Fruit fly (Drosophila melanogaster) whole organism, embryonic: ENCODE results near the gene CG8892.

Source experiments
- Antp ChIP-seq: fragments of 200-800 bp; sonication (Bioruptor generic); optimal IDR thresholded peaks from 3 replicates; lab custom pipeline; 2016; ENCODE audit warnings: missing biosample characterization, missing genetic modification characterization
- Asciz ChIP-seq: fragments of 200-800 bp; sonication (Bioruptor generic); optimal IDR thresholded peaks from 2 replicates; lab custom pipeline; 2017; ENCODE audit warnings: missing biosample characterization, mild to moderate bottlenecking, missing genetic modification characterization, missing genetic modification reagents
- B-H2 ChIP-seq: fragments of 200-800 bp; sonication (Bioruptor generic); optimal IDR thresholded peaks from 2 replicates; lab custom pipeline; 2018; ENCODE audit warnings: missing biosample characterization, mild to moderate bottlenecking, missing genetic modification characterization
- Bgb ChIP-seq: fragments of 200-800 bp; sonication (Bioruptor generic); IDR thresholded peaks from 2 replicates; pipeline ENCODE4 v1.3.6; 2022; ENCODE audit warnings: missing biosample characterization, missing genetic modification characterization; ENCODE audit not compliant: partially characterized antibody
- CG10147 ChIP-seq: fragments of 200-800 bp; sonication (Bioruptor generic); optimal IDR thresholded peaks from 2 replicates; lab custom pipeline; 2019; ENCODE audit warnings: missing biosample characterization, mild to moderate bottlenecking, missing genetic modification characterization, moderate library complexity
- CG11085 ChIP-seq: fragments of 200-800 bp; sonication (Bioruptor generic); IDR thresholded peaks from 2 replicates; pipeline ENCODE4 v1.3.6; 2022; ENCODE audit warnings: missing biosample characterization, missing genetic modification characterization
- CG11093 ChIP-seq: fragments of 200-800 bp; sonication (Bioruptor generic); IDR thresholded peaks from 3 replicates; pipeline ENCODE4 v1.3.6; 2022; ENCODE audit warnings: missing biosample characterization, missing genetic modification characterization
- CG12104 ChIP-seq: fragments of 200-800 bp; sonication (Bioruptor generic); optimal IDR thresholded peaks from 3 replicates; lab custom pipeline; 2016; ENCODE audit warnings: missing biosample characterization, missing genetic modification characterization
- CG13894 ChIP-seq: fragments of 200-800 bp; sonication (Bioruptor generic); optimal IDR thresholded peaks from 3 replicates; lab custom pipeline; 2018; ENCODE audit warnings: missing biosample characterization, mild to moderate bottlenecking, missing genetic modification characterization, moderate library complexity
- CG14965 ChIP-seq: fragments of 200-800 bp; sonication (Bioruptor generic); optimal IDR thresholded peaks from 2 replicates; lab custom pipeline; 2016; ENCODE audit warnings: missing biosample characterization, missing genetic modification characterization, borderline replicate concordance
- CG15514 ChIP-seq: fragments of 200-800 bp; sonication (Bioruptor generic); optimal IDR thresholded peaks from 3 replicates; lab custom pipeline; 2017; ENCODE audit warnings: missing biosample characterization, missing genetic modification characterization, mild to moderate bottlenecking, moderate library complexity, missing genetic modification reagents
- CG1603 ChIP-seq: fragments of 200-800 bp; sonication (Bioruptor generic); optimal IDR thresholded peaks from 2 replicates; lab custom pipeline; 2019; ENCODE audit warnings: missing biosample characterization, mild to moderate bottlenecking, missing genetic modification characterization, moderate library complexity
- CG17385 ChIP-seq: fragments of 200-800 bp; sonication (Bioruptor generic); optimal IDR thresholded peaks from 3 replicates; lab custom pipeline; 2018; ENCODE audit warnings: missing biosample characterization, mild to moderate bottlenecking, missing genetic modification characterization
- CG1832 ChIP-seq: fragments of 200-800 bp; sonication (Bioruptor generic); optimal IDR thresholded peaks from 2 replicates; lab custom pipeline; 2017; ENCODE audit warnings: missing biosample characterization, mild to moderate bottlenecking, missing genetic modification characterization, inconsistent platforms
- CG18619 ChIP-seq: fragments of 200-800 bp; sonication (Bioruptor generic); optimal IDR thresholded peaks from 3 replicates; lab custom pipeline; 2017; ENCODE audit warnings: missing biosample characterization, mild to moderate bottlenecking, missing genetic modification characterization
- CG3163 ChIP-seq: fragments of 200-800 bp; sonication (Bioruptor generic); optimal IDR thresholded peaks from 3 replicates; lab custom pipeline; 2016; ENCODE audit warnings: missing biosample characterization, missing genetic modification characterization
- CG3726 ChIP-seq: fragments of 200-800 bp; sonication (Bioruptor generic); IDR thresholded peaks from 3 replicates; pipeline ENCODE4, ENCODE4 v1.3.6; 2022; ENCODE audit warnings: missing biosample characterization, missing genetic modification characterization
- CG4360 ChIP-seq: fragments of 200-800 bp; sonication (Bioruptor generic); IDR thresholded peaks from 2 replicates; pipeline ENCODE4 v1.3.6; 2022; ENCODE audit warnings: missing biosample characterization, missing genetic modification characterization
- CG7987 ChIP-seq: fragments of 200-800 bp; sonication (Bioruptor generic); optimal IDR thresholded peaks from 2 replicates; lab custom pipeline; 2018; ENCODE audit warnings: missing biosample characterization, mild to moderate bottlenecking, missing genetic modification characterization, moderate library complexity
- CG9817 ChIP-seq: fragments of 200-800 bp; sonication (Bioruptor generic); optimal IDR thresholded peaks from 2 replicates; lab custom pipeline; 2018; ENCODE audit warnings: missing biosample characterization, mild to moderate bottlenecking, missing genetic modification characterization, moderate library complexity
- D19B ChIP-seq: fragments of 200-800 bp; sonication (Bioruptor generic); optimal IDR thresholded peaks from 2 replicates; lab custom pipeline; 2017; ENCODE audit warnings: missing biosample characterization, mild to moderate bottlenecking, missing genetic modification characterization
- Dbx ChIP-seq: fragments of 200-800 bp; sonication (Bioruptor generic); IDR thresholded peaks from 3 replicates; pipeline ENCODE4 v1.3.6; 2022; ENCODE audit warnings: missing biosample characterization, missing genetic modification characterization
- Doc2 ChIP-seq: fragments of 200-800 bp; sonication (Bioruptor generic); IDR thresholded peaks from 2 replicates; pipeline ENCODE4 v1.3.6; 2022; ENCODE audit warnings: missing biosample characterization, missing genetic modification characterization
- HLH4C ChIP-seq: fragments of 200-800 bp; sonication (Bioruptor generic); IDR thresholded peaks from 3 replicates; pipeline ENCODE4 v1.3.6; 2022; ENCODE audit warnings: missing biosample characterization, missing genetic modification characterization; ENCODE audit not compliant: partially characterized antibody
- Neu2 ChIP-seq: fragments of 200-800 bp; sonication (Bioruptor generic); optimal IDR thresholded peaks from 3 replicates; lab custom pipeline; 2016; ENCODE audit warnings: missing biosample characterization, missing genetic modification characterization, borderline replicate concordance
- Poxn ChIP-seq: fragments of 200-800 bp; sonication (Bioruptor generic); IDR thresholded peaks from 2 replicates; pipeline ENCODE4 v1.3.6; 2022; ENCODE audit warnings: missing biosample characterization, missing genetic modification characterization
- Sox100B ChIP-seq: fragments of 200-800 bp; sonication (Bioruptor generic); optimal IDR thresholded peaks from 3 replicates; lab custom pipeline; 2018; ENCODE audit warnings: missing biosample characterization, mild to moderate bottlenecking, missing genetic modification characterization
- Ssrp ChIP-seq: fragments of 200-800 bp; sonication (Bioruptor generic); optimal IDR thresholded peaks from 2 replicates; lab custom pipeline; 2018; ENCODE audit warnings: missing biosample characterization, mild to moderate bottlenecking, missing genetic modification characterization, moderate library complexity
- al ChIP-seq: fragments of 200-800 bp; sonication (Bioruptor generic); IDR thresholded peaks from 2 replicates; pipeline ENCODE4 v1.3.6; 2022; ENCODE audit warnings: missing biosample characterization, missing genetic modification characterization
- amos ChIP-seq: fragments of 200-800 bp; sonication (Bioruptor generic); IDR thresholded peaks from 2 replicates; pipeline ENCODE4 v1.3.6; 2022; ENCODE audit warnings: missing biosample characterization, missing genetic modification characterization; ENCODE audit not compliant: partially characterized antibody
- bab2 ChIP-seq: fragments of 200-800 bp; sonication (Bioruptor generic); optimal IDR thresholded peaks from 2 replicates; lab custom pipeline; 2016; ENCODE audit warnings: missing biosample characterization, missing genetic modification characterization
- croc ChIP-seq: fragments of 200-800 bp; sonication (Bioruptor generic); conservative IDR thresholded peaks from 3 replicates; pipeline ENCODE4 v1.3.6; 2022; ENCODE audit warnings: missing biosample characterization, missing genetic modification characterization
- crp ChIP-seq, 2 experiments: fragments of 200-800 bp; sonication (Bioruptor generic); optimal IDR thresholded peaks; 2 replicates in 1 of 2; 3 replicates in 1 of 2; lab custom pipeline; 2017; ENCODE audit warnings: missing biosample characterization in 2 of 2, missing genetic modification characterization in 2 of 2, mild to moderate bottlenecking in 1 of 2, moderate library complexity in 1 of 2
- dmrt11E ChIP-seq: fragments of 200-800 bp; sonication (Bioruptor generic); optimal IDR thresholded peaks from 3 replicates; lab custom pipeline; 2018; ENCODE audit warnings: missing biosample characterization, mild to moderate bottlenecking, missing genetic modification characterization, moderate library complexity
- exex ChIP-seq: fragments of 200-800 bp; sonication (Bioruptor generic); optimal IDR thresholded peaks from 4 replicates; lab custom pipeline; 2018; ENCODE audit warnings: missing biosample characterization, mild to moderate bottlenecking, missing genetic modification characterization, moderate library complexity
- eyg ChIP-seq: fragments of 200-800 bp; sonication (Bioruptor generic); optimal IDR thresholded peaks from 3 replicates; lab custom pipeline; 2016; ENCODE audit warnings: missing biosample characterization, missing genetic modification characterization
- gro ChIP-seq: fragments of 200-800 bp; sonication (Bioruptor generic); optimal IDR thresholded peaks from 2 replicates; lab custom pipeline; 2016; ENCODE audit warnings: missing biosample characterization, missing genetic modification characterization
- gsb ChIP-seq: fragments of 200-800 bp; sonication (Bioruptor generic); IDR thresholded peaks from 2 replicates; pipeline ENCODE4 v1.3.6; 2022; ENCODE audit warnings: missing biosample characterization, missing genetic modification characterization
- hth ChIP-seq: fragments of >200 bp; optimal IDR thresholded peaks from 2 replicates; lab custom pipeline; 2017; ENCODE audit warnings: inconsistent platforms
- inv ChIP-seq: fragments of 200-800 bp; sonication (Bioruptor generic); IDR thresholded peaks from 2 replicates; pipeline ENCODE4 v1.3.6; 2022; ENCODE audit warnings: missing biosample characterization, missing genetic modification characterization; ENCODE audit not compliant: partially characterized antibody
- jumu ChIP-seq: fragments of 200-800 bp; sonication (Bioruptor generic); optimal IDR thresholded peaks from 3 replicates; lab custom pipeline; 2016; ENCODE audit warnings: missing biosample characterization, missing genetic modification characterization
- mam ChIP-seq: fragments of 200-800 bp; sonication (Bioruptor generic); optimal IDR thresholded peaks from 3 replicates; lab custom pipeline; 2016; ENCODE audit warnings: missing biosample characterization, missing genetic modification characterization
- mirr ChIP-seq: fragments of 200-800 bp; sonication (Bioruptor generic); optimal IDR thresholded peaks from 3 replicates; lab custom pipeline; 2018; ENCODE audit warnings: missing biosample characterization, mild to moderate bottlenecking, missing genetic modification characterization
- onecut ChIP-seq: fragments of 200-800 bp; sonication (Bioruptor generic); IDR thresholded peaks from 2 replicates; pipeline ENCODE4 v1.3.6; 2022; ENCODE audit warnings: missing biosample characterization, missing genetic modification characterization
- peb ChIP-seq: fragments of 200-800 bp; sonication (Bioruptor generic); IDR thresholded peaks from 2 replicates; pipeline ENCODE4 v1.3.6; 2022; ENCODE audit warnings: missing biosample characterization, missing genetic modification characterization
- slp2 ChIP-seq: fragments of 200-800 bp; sonication (Bioruptor generic); optimal IDR thresholded peaks from 2 replicates; lab custom pipeline; 2016; ENCODE audit warnings: missing biosample characterization, missing genetic modification characterization
- tna ChIP-seq: fragments of 200-800 bp; sonication (Bioruptor generic); IDR thresholded peaks from 2 replicates; pipeline ENCODE4 v1.3.6; 2022; ENCODE audit warnings: missing biosample characterization, missing genetic modification characterization; ENCODE audit not compliant: partially characterized antibody
- twi ChIP-seq: fragments of 200-800 bp; optimal IDR thresholded peaks from 2 replicates; lab custom pipeline; 2019; ENCODE audit warnings: missing biosample characterization, mild to moderate bottlenecking, missing genetic modification characterization, moderate library complexity
- zf30C ChIP-seq: fragments of 200-800 bp; sonication (Bioruptor generic); optimal IDR thresholded peaks from 3 replicates; lab custom pipeline; 2018; ENCODE audit warnings: missing biosample characterization, mild to moderate bottlenecking, missing genetic modification characterization

The CG8892 gene

DNA sequence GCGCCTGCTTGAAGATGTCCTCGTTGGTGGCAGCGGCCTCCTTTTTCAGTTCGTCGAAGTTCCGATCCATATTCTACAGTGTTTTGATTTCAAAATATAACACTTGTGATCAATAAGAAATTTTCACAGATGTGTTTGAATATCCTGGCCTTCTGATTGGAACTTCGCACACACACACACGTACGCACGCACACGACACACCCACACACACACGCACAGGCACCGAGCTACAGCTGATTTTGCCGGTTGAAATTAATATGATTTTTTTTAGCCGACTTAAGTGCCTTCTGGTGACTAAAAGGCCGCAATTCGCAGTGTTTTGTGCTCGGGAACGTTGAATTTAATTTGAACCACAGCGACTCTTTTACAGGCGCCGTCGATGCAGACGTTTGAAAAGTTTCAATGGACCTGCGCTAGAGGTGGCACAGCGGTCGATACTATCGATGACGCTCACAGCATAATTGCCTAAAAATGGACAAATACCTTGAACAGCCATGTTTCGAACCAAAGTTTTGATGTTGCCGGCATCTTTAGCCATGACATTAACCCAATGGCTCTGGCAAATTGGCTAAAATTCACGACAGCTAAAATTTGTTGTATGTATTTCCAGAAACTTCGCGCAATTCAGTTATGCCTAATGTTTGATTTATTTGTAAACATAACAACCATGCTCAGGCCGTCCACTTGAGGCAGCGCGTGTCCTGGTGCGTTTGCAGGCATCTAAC is 28.1 kb upstream of the CG8892 start, which contains the start of gene Rtnl1 (continued):
- TF ChIP-seq CG17385: no peak
- peak; percentile 42; the same call in 2 of the 3 replicates for TF ChIP-seq Dbx (GFP tag; lab: Robert Waterston, UW)
- no peak for TF ChIP-seq CG3726 (GFP tag; lab: Robert Waterston, UW)
- TF ChIP-seq peb (GFP tag; lab: Robert Waterston, UW): no peak
- TF ChIP-seq twi (tag; lab: Kevin White, UChicago): no peak
- TF ChIP-seq B-H2: peak; percentile 26
- peak; percentile 88 for TF ChIP-seq CG1603
- peak; percentile 95 for TF ChIP-seq Bgb (GFP tag; lab: Robert Waterston, UW)
- peak; percentile 18 for TF ChIP-seq dmrt11E
- no peak for TF ChIP-seq bab2
- peak; percentile 96 for TF ChIP-seq amos
- TF ChIP-seq CG11085 (GFP tag; lab: Robert Waterston, UW): no peak
- no peak for TF ChIP-seq gsb (GFP tag; lab: Robert Waterston, UW)
- TF ChIP-seq slp2 (GFP tag; lab: Kevin White, UChicago): no peak
- peak; percentile 35 for TF ChIP-seq Antp
- no peak for TF ChIP-seq CG1832 (GFP tag; lab: Kevin White, UChicago)
- no peak for TF ChIP-seq exex (tag; lab: Kevin White, UChicago)
- no peak for TF ChIP-seq eyg (GFP tag; lab: Kevin White, UChicago)
- peak; percentile 27 for TF ChIP-seq CG10147 (GFP tag; lab: Kevin White, UChicago)
- TF ChIP-seq onecut (GFP tag; lab: Robert Waterston, UW): 0 out of 2 replicates have a peak, but pooled peaks have one; percentile 4
- peak; percentile 90 for TF ChIP-seq tna (GFP tag; lab: Robert Waterston, UW)
- peak; percentile 84 for TF ChIP-seq CG15514 (GFP tag; lab: Kevin White, UChicago)
- TF ChIP-seq jumu (GFP tag; lab: Kevin White, UChicago): peak; percentile 72
- peak; percentile 56 for TF ChIP-seq CG7987 (GFP tag; lab: Kevin White, UChicago)
- no peak for TF ChIP-seq CG3163
- no peak for TF ChIP-seq Neu2 (GFP tag; lab: Kevin White, UChicago)
- no peak for TF ChIP-seq Poxn (GFP tag; lab: Robert Waterston, UW)
- no peak for TF ChIP-seq Ssrp
- TF ChIP-seq gro (GFP tag; lab: Kevin White, UChicago): peak; percentile 84
- TF ChIP-seq D19B (GFP tag; lab: Kevin White, UChicago): no peak
- TF ChIP-seq CG11093 (GFP tag; lab: Robert Waterston, UW): no peak
- TF ChIP-seq Doc2: no peak
- TF ChIP-seq mirr (GFP tag; lab: Kevin White, UChicago): no peak
- TF ChIP-seq CG9817 (tag; lab: Kevin White, UChicago): peak; percentile 9
- no peak for TF ChIP-seq CG14965
- TF ChIP-seq al (GFP tag; lab: Robert Waterston, UW): peak; percentile 37; the same call in 1 of the 2 replicates
- TF ChIP-seq CG18619: no peak
- TF ChIP-seq mam: peak; percentile 32
- no peak for TF ChIP-seq hth (lab: Kevin White, UChicago)
- peak; percentile 88 for TF ChIP-seq Asciz (GFP tag; lab: Kevin White, UChicago)
- no peak for TF ChIP-seq Sox100B (GFP tag; lab: Kevin White, UChicago)
- peak; percentile 85 for TF ChIP-seq inv (GFP tag; lab: Robert Waterston, UW)
- TF ChIP-seq HLH4C: peak; percentile 82
- peak in 1 of 2 experiments; percentile 77 for TF ChIP-seq crp (GFP tag; optimal IDR thresholded peaks at IDR 0.05; lab: Kevin White, UChicago)
- TF ChIP-seq zf30C (GFP tag; lab: Kevin White, UChicago): no peak
- TF ChIP-seq croc (GFP tag; lab: Robert Waterston, UW): no peak
- TF ChIP-seq CG4360 (GFP tag; lab: Robert Waterston, UW): no peak
- no peak for TF ChIP-seq CG12104 (GFP tag; lab: Kevin White, UChicago)
- TF ChIP-seq CG13894 (tag; lab: Kevin White, UChicago): peak; percentile 47
